Worm (Caenorhabditis elegans) whole organism, L2 larva: ENCODE results near the gene icap-1.

Source experiments
- F13H6.1 ChIP-seq: sonication (generic microtip); optimal IDR thresholded peaks from 2 replicates; lab custom pipeline; 2016; ENCODE audit warnings: missing genetic modification characterization, missing compliant biosample characterization
- R02D3.7 ChIP-seq: fragments of 150-350 bp; optimal IDR thresholded peaks from 2 replicates; lab custom pipeline; 2014; ENCODE audit warnings: missing biosample characterization, missing genetic modification characterization
- aly-2 ChIP-seq: fragments of 150-350 bp; optimal IDR thresholded peaks from 2 replicates; lab custom pipeline; 2014; ENCODE audit warnings: missing biosample characterization, missing genetic modification characterization
- ceh-82 ChIP-seq: fragments of 150-350 bp; optimal IDR thresholded peaks from 2 replicates; lab custom pipeline; 2014; ENCODE audit warnings: missing biosample characterization, missing genetic modification characterization
- egl-27 ChIP-seq: sonication (generic microtip); optimal IDR thresholded peaks from 3 replicates; lab custom pipeline; 2017; ENCODE audit warnings: missing biosample characterization, missing genetic modification reagents, missing genetic modification characterization
- mdl-1 ChIP-seq, 2 experiments: fragments of 150-350 bp in 1 of 2; sonication (generic microtip) in 1 of 2; optimal IDR thresholded peaks; 2 replicates each; lab custom pipeline; 2017; ENCODE audit warnings: missing biosample characterization in 2 of 2, missing genetic modification characterization in 2 of 2
- nhr-11 ChIP-seq: fragments of 150-350 bp; optimal IDR thresholded peaks from 2 replicates; lab custom pipeline; 2014; ENCODE audit warnings: missing biosample characterization, missing genetic modification characterization
- nhr-129 ChIP-seq: fragments of 150-350 bp; optimal IDR thresholded peaks from 2 replicates; lab custom pipeline; 2014; ENCODE audit warnings: missing biosample characterization, missing genetic modification characterization
- nhr-6 ChIP-seq: fragments of 150-350 bp; optimal IDR thresholded peaks from 2 replicates; lab custom pipeline; 2014; ENCODE audit warnings: missing biosample characterization, missing genetic modification characterization
- nhr-77 ChIP-seq: fragments of 150-350 bp; optimal IDR thresholded peaks from 2 replicates; lab custom pipeline; 2014; ENCODE audit warnings: missing biosample characterization, missing genetic modification characterization
- peb-1 ChIP-seq: fragments of 150-350 bp; optimal IDR thresholded peaks from 2 replicates; lab custom pipeline; 2014; ENCODE audit warnings: missing biosample characterization, missing genetic modification characterization
- skn-1 ChIP-seq: sonication (generic microtip); optimal IDR thresholded peaks from 2 replicates; lab custom pipeline; 2017; ENCODE audit warnings: missing biosample characterization, missing genetic modification characterization
- unc-62 ChIP-seq: fragments of 150-350 bp; optimal IDR thresholded peaks from 2 replicates; lab custom pipeline; 2014; ENCODE audit warnings: missing biosample characterization, missing genetic modification reagents, missing genetic modification characterization

DNA sequence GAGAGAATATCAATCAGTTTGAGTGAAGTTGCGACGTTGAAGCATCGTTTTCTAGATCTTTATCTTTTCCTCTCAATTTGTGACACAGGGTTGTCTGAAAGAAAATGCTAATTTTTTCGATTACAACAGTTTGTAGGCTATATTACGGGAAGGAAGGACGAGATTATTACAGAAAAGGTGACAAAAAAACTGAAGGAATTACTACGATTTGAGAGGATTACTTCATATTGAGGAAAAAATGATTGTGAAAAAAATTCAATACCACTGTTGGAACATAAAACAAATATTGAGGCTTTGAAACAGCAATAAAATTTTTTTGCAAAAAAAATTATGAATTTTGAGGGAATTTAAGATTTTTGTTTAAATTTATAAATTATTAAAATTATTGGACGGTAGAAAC is 21.0 kb upstream of the icap-1 start, which contains the start of gene Y45F10D.14:
- no peak for TF ChIP-seq nhr-129
- no peak for TF ChIP-seq nhr-6 (tag; lab: Kevin White, UChicago)
- no peak for TF ChIP-seq R02D3.7 (tag; lab: Kevin White, UChicago)
- TF ChIP-seq egl-27: no peak
- TF ChIP-seq unc-62: no peak
- TF ChIP-seq aly-2 (tag; lab: Kevin White, UChicago): no peak
- TF ChIP-seq F13H6.1: no peak
- TF ChIP-seq mdl-1 (tag; optimal IDR thresholded peaks at IDR 0.05; lab: Kevin White, UChicago): no peak
- TF ChIP-seq skn-1 (tag; lab: Kevin White, UChicago): no peak
- TF ChIP-seq nhr-77 (tag; lab: Kevin White, UChicago): no peak
- TF ChIP-seq peb-1: no peak
- TF ChIP-seq ceh-82: no peak
- no peak for TF ChIP-seq nhr-11 (tag; lab: Kevin White, UChicago)
